Fruit fly (Drosophila melanogaster) whole organism, embryonic: ENCODE results near the gene LIMK1.
A peak's percentile ranks its signal among the peaks of the same experiment; 100 is the strongest.

Experiments
- Atf3 ChIP-seq: fragments of 200-800 bp; sonication (Bioruptor generic); optimal IDR thresholded peaks from 3 replicates; lab custom pipeline; 2016; ENCODE audit warnings: missing biosample characterization, missing genetic modification characterization
- CG1024 ChIP-seq: fragments of 200-800 bp; sonication (Bioruptor generic); IDR thresholded peaks from 2 replicates; pipeline ENCODE4 v1.3.6; 2022; ENCODE audit warnings: missing biosample characterization, missing genetic modification characterization
- CG10462 ChIP-seq: fragments of 200-800 bp; sonication (Bioruptor generic); optimal IDR thresholded peaks from 2 replicates; lab custom pipeline; 2016; ENCODE audit warnings: missing biosample characterization, missing genetic modification characterization
- CG13296 ChIP-seq: fragments of 200-800 bp; sonication (Bioruptor generic); optimal IDR thresholded peaks from 3 replicates; lab custom pipeline; 2018; ENCODE audit warnings: missing biosample characterization, mild to moderate bottlenecking, missing genetic modification characterization
- CG17328 ChIP-seq: fragments of 200-800 bp; sonication (Bioruptor generic); IDR thresholded peaks from 2 replicates; pipeline ENCODE4 v1.3.6; 2022; ENCODE audit warnings: missing biosample characterization, missing genetic modification characterization
- CG17612 ChIP-seq: fragments of 200-800 bp; sonication (Bioruptor generic); IDR thresholded peaks from 2 replicates; pipeline ENCODE4 v1.3.6; 2022; ENCODE audit warnings: missing biosample characterization, missing genetic modification characterization
- CG18476 ChIP-seq: fragments of 200-800 bp; sonication (Bioruptor generic); optimal IDR thresholded peaks from 2 replicates; lab custom pipeline; 2016; ENCODE audit warnings: missing biosample characterization, mild to moderate bottlenecking, missing genetic modification characterization
- CG18764 ChIP-seq: fragments of 200-800 bp; sonication (Bioruptor generic); optimal IDR thresholded peaks from 3 replicates; lab custom pipeline; 2016; ENCODE audit warnings: missing biosample characterization, missing genetic modification characterization
- CG33213 ChIP-seq: fragments of 200-800 bp; sonication (Bioruptor generic); optimal IDR thresholded peaks from 3 replicates; lab custom pipeline; 2016; ENCODE audit warnings: missing biosample characterization, missing genetic modification characterization
- CG34376 ChIP-seq: fragments of 200-800 bp; sonication (Bioruptor generic); optimal IDR thresholded peaks from 2 replicates; lab custom pipeline; 2018; ENCODE audit warnings: missing biosample characterization, mild to moderate bottlenecking, missing genetic modification characterization
- CG34422 ChIP-seq: fragments of 200-800 bp; sonication (Bioruptor generic); IDR thresholded peaks from 3 replicates; pipeline ENCODE4 v1.3.6; 2022; ENCODE audit warnings: missing biosample characterization, missing genetic modification characterization
- CG3847 ChIP-seq: fragments of 200-800 bp; sonication (Bioruptor generic); IDR thresholded peaks from 2 replicates; pipeline ENCODE4 v1.3.6; 2022; ENCODE audit warnings: missing biosample characterization, missing genetic modification characterization
- CG42726 ChIP-seq: fragments of 200-800 bp; sonication (Bioruptor generic); IDR thresholded peaks from 2 replicates; pipeline ENCODE4 v1.3.6; 2022; ENCODE audit warnings: missing biosample characterization, missing genetic modification characterization; ENCODE audit not compliant: partially characterized antibody
- CG4360 ChIP-seq: fragments of 200-800 bp; sonication (Bioruptor generic); IDR thresholded peaks from 2 replicates; pipeline ENCODE4 v1.3.6; 2022; ENCODE audit warnings: missing biosample characterization, missing genetic modification characterization
- CG4404 ChIP-seq: fragments of 200-800 bp; sonication (Bioruptor generic); IDR thresholded peaks from 2 replicates; pipeline ENCODE4 v1.3.6; 2022; ENCODE audit warnings: missing biosample characterization, missing genetic modification characterization
- CG4424 ChIP-seq: fragments of 200-800 bp; sonication (Bioruptor generic); optimal IDR thresholded peaks from 3 replicates; lab custom pipeline; 2016; ENCODE audit warnings: missing biosample characterization, missing genetic modification characterization
- CG6254 ChIP-seq: fragments of 200-800 bp; sonication (Bioruptor generic); optimal IDR thresholded peaks from 3 replicates; lab custom pipeline; 2017; ENCODE audit warnings: mild to moderate bottlenecking, missing biosample characterization, missing genetic modification reagents, missing genetic modification characterization
- CG8089 ChIP-seq: fragments of 200-800 bp; sonication (Bioruptor generic); optimal IDR thresholded peaks from 3 replicates; lab custom pipeline; 2016; ENCODE audit warnings: missing biosample characterization, missing genetic modification characterization
- E2f1 ChIP-seq: fragments of 200-800 bp; sonication (Bioruptor generic); IDR thresholded peaks from 2 replicates; pipeline ENCODE4 v1.3.6; 2022; ENCODE audit warnings: missing biosample characterization, missing genetic modification characterization
- HLH3B ChIP-seq: fragments of 200-800 bp; sonication (Bioruptor generic); IDR thresholded peaks from 2 replicates; pipeline ENCODE4 v1.3.6; 2022; ENCODE audit warnings: missing biosample characterization, missing genetic modification characterization
- Kr ChIP-seq: fragments of 200-800 bp; sonication (Bioruptor generic); optimal IDR thresholded peaks from 2 replicates; lab custom pipeline; 2017; ENCODE audit warnings: missing biosample characterization, mild to moderate bottlenecking, missing genetic modification characterization
- Mad ChIP-seq: fragments of 200-800 bp; sonication (Bioruptor generic); optimal IDR thresholded peaks from 2 replicates; lab custom pipeline; 2016; ENCODE audit warnings: missing biosample characterization, missing genetic modification characterization
- Scr ChIP-seq: fragments of 200-800 bp; sonication (Bioruptor generic); IDR thresholded peaks from 2 replicates; pipeline ENCODE4 v1.3.6; 2022; ENCODE audit warnings: missing biosample characterization, missing genetic modification characterization; ENCODE audit not compliant: partially characterized antibody
- Sry-β ChIP-seq: fragments of 200-800 bp; sonication (Bioruptor generic); optimal IDR thresholded peaks from 2 replicates; lab custom pipeline; 2018; ENCODE audit warnings: missing biosample characterization, mild to moderate bottlenecking, missing genetic modification characterization, moderate library complexity
- Taf1 ChIP-seq: fragments of 200-800 bp; sonication (Bioruptor generic); IDR thresholded peaks from 2 replicates; pipeline ENCODE4 v1.3.6; 2022; ENCODE audit warnings: missing biosample characterization, missing genetic modification characterization
- Xrp1 ChIP-seq: fragments of 200-800 bp; sonication (Bioruptor generic); IDR thresholded peaks from 2 replicates; pipeline ENCODE4 v1.3.6; 2022; ENCODE audit warnings: missing biosample characterization, missing genetic modification characterization
- ac ChIP-seq: fragments of 200-800 bp; sonication (Bioruptor generic); optimal IDR thresholded peaks from 3 replicates; lab custom pipeline; 2017; ENCODE audit warnings: missing biosample characterization, mild to moderate bottlenecking, missing genetic modification characterization
- ap ChIP-seq: fragments of 200-800 bp; sonication (Bioruptor generic); IDR thresholded peaks from 2 replicates; pipeline ENCODE4 v1.3.6; 2022; ENCODE audit warnings: missing biosample characterization, missing genetic modification characterization
- bowl ChIP-seq: fragments of 200-800 bp; sonication (Bioruptor generic); IDR thresholded peaks from 2 replicates; pipeline ENCODE4 v1.3.6; 2022; ENCODE audit warnings: missing biosample characterization, missing genetic modification characterization
- cad ChIP-seq: fragments of >200 bp; optimal IDR thresholded peaks from 2 replicates; lab custom pipeline; 2017; ENCODE audit warnings: missing biosample characterization, missing genetic modification characterization
- cato ChIP-seq: fragments of 200-800 bp; sonication (Bioruptor generic); optimal IDR thresholded peaks from 2 replicates; lab custom pipeline; 2016; ENCODE audit warnings: missing biosample characterization, missing genetic modification characterization, borderline replicate concordance
- chif ChIP-seq, 2 experiments: fragments of 200-800 bp; sonication (Bioruptor generic); optimal IDR thresholded peaks; 3 replicates each; lab custom pipeline; 2016; ENCODE audit warnings: missing biosample characterization in 2 of 2, missing genetic modification characterization in 2 of 2
- crc ChIP-seq: fragments of 200-800 bp; sonication (Bioruptor generic); optimal IDR thresholded peaks from 2 replicates; lab custom pipeline; 2016; ENCODE audit warnings: missing biosample characterization, missing genetic modification characterization
- dmrt99B ChIP-seq: fragments of 200-800 bp; sonication (Bioruptor generic); optimal IDR thresholded peaks from 2 replicates; lab custom pipeline; 2018; ENCODE audit warnings: missing biosample characterization, mild to moderate bottlenecking, missing genetic modification characterization, moderate library complexity
- ftz-f1 ChIP-seq: fragments of 200-800 bp; sonication (Bioruptor generic); optimal IDR thresholded peaks from 2 replicates; lab custom pipeline; 2016; ENCODE audit warnings: missing biosample characterization, missing genetic modification characterization
- gsb ChIP-seq: fragments of 200-800 bp; sonication (Bioruptor generic); IDR thresholded peaks from 2 replicates; pipeline ENCODE4 v1.3.6; 2022; ENCODE audit warnings: missing biosample characterization, missing genetic modification characterization
- her ChIP-seq: fragments of 200-800 bp; sonication (Bioruptor generic); optimal IDR thresholded peaks from 2 replicates; lab custom pipeline; 2016; ENCODE audit warnings: missing biosample characterization, missing genetic modification characterization
- insv ChIP-seq, 2 experiments: fragments of 200-800 bp; sonication (Bioruptor generic); optimal IDR thresholded peaks; 3 replicates each; lab custom pipeline; 2016 to 2018; ENCODE audit warnings: missing biosample characterization in 2 of 2, missing genetic modification characterization in 2 of 2
- lab ChIP-seq: fragments of 200-800 bp; sonication (Bioruptor generic); optimal IDR thresholded peaks from 3 replicates; lab custom pipeline; 2017; ENCODE audit warnings: missing biosample characterization, missing genetic modification characterization, mild to moderate bottlenecking, moderate library complexity, missing genetic modification reagents
- nom ChIP-seq: fragments of 200-800 bp; sonication (Bioruptor generic); optimal IDR thresholded peaks from 2 replicates; lab custom pipeline; 2017; ENCODE audit warnings: missing biosample characterization, missing genetic modification characterization, mild to moderate bottlenecking, moderate library complexity, missing genetic modification reagents
- oc ChIP-seq: fragments of 200-800 bp; sonication (Bioruptor generic); optimal IDR thresholded peaks from 2 replicates; lab custom pipeline; 2018; ENCODE audit warnings: missing biosample characterization, mild to moderate bottlenecking, missing genetic modification characterization, moderate library complexity
- onecut ChIP-seq: fragments of 200-800 bp; sonication (Bioruptor generic); IDR thresholded peaks from 2 replicates; pipeline ENCODE4 v1.3.6; 2022; ENCODE audit warnings: missing biosample characterization, missing genetic modification characterization
- pros ChIP-seq: fragments of 200-800 bp; sonication (Bioruptor generic); optimal IDR thresholded peaks from 3 replicates; lab custom pipeline; 2019; ENCODE audit warnings: missing biosample characterization, mild to moderate bottlenecking, missing genetic modification characterization, moderate library complexity
- run ChIP-seq: fragments of 200-800 bp; sonication (Bioruptor generic); optimal IDR thresholded peaks from 3 replicates; lab custom pipeline; 2018; ENCODE audit warnings: missing biosample characterization, mild to moderate bottlenecking, missing genetic modification characterization
- scrt ChIP-seq: fragments of 200-800 bp; sonication (Bioruptor generic); optimal IDR thresholded peaks from 2 replicates; lab custom pipeline; 2018; ENCODE audit warnings: missing biosample characterization, mild to moderate bottlenecking, missing genetic modification characterization, moderate library complexity
- sima ChIP-seq: fragments of 200-800 bp; sonication (Bioruptor generic); optimal IDR thresholded peaks from 2 replicates; lab custom pipeline; 2016; ENCODE audit warnings: missing biosample characterization, missing genetic modification characterization
- sisA ChIP-seq: fragments of 200-800 bp; sonication (Bioruptor generic); IDR thresholded peaks from 2 replicates; pipeline ENCODE4 v1.3.6; 2022; ENCODE audit warnings: missing biosample characterization, missing genetic modification characterization
- sob ChIP-seq: fragments of 200-800 bp; sonication (Bioruptor generic); IDR thresholded peaks from 2 replicates; pipeline ENCODE4 v1.3.6; 2022; ENCODE audit warnings: missing biosample characterization, missing genetic modification characterization
- stc ChIP-seq: fragments of 200-800 bp; sonication (Bioruptor generic); IDR thresholded peaks from 2 replicates; pipeline ENCODE4 v1.3.6; 2022; ENCODE audit warnings: missing biosample characterization, missing genetic modification characterization
- vfl ChIP-seq: fragments of 200-800 bp; sonication (Bioruptor generic); optimal IDR thresholded peaks from 2 replicates; lab custom pipeline; 2016; ENCODE audit warnings: missing biosample characterization, missing genetic modification characterization

LIMK1 gene

dm6 chrX:12611536-12612458 is 19.8 kb upstream of the LIMK1 start, which contains the start of the genes CG1463 and Fpgs1 (continued):
- TF ChIP-seq onecut (GFP tag; lab: Robert Waterston, UW) = no peak
- no peak for TF ChIP-seq CG18764 (GFP tag; lab: Kevin White, UChicago)
- no peak for TF ChIP-seq stc (GFP tag; lab: Robert Waterston, UW)
- TF ChIP-seq CG3847 = no peak
- TF ChIP-seq CG6254 (GFP tag; lab: Kevin White, UChicago) = no peak
- peak; percentile 36; the same call in 1 of the 2 replicates for TF ChIP-seq sob
- no peak for TF ChIP-seq HLH3B (GFP tag; lab: Robert Waterston, UW)
- no peak for TF ChIP-seq sima (GFP tag; lab: Kevin White, UChicago)
- TF ChIP-seq crc (GFP tag; lab: Kevin White, UChicago) = no peak
- no peak for TF ChIP-seq CG4424
- no peak for TF ChIP-seq CG17328
- TF ChIP-seq CG10462 (GFP tag; lab: Kevin White, UChicago) = no peak
- peak; percentile 57 for TF ChIP-seq Scr
- TF ChIP-seq ap (GFP tag; lab: Robert Waterston, UW) = no peak
- no peak for TF ChIP-seq Mad (GFP tag; lab: Kevin White, UChicago)
- no peak for TF ChIP-seq cad
- TF ChIP-seq Atf3 (GFP tag; lab: Kevin White, UChicago) = no peak
- TF ChIP-seq Xrp1 = peak; percentile 48; the same call in 1 of the 2 replicates
- no peak for TF ChIP-seq dmrt99B
- peak; percentile 98 for TF ChIP-seq Sry-β
- no peak for TF ChIP-seq pros
- TF ChIP-seq CG8089 = no peak
- no peak for TF ChIP-seq bowl (GFP tag; lab: Robert Waterston, UW)
- peak in 1 of 2 experiments; percentile 25 for TF ChIP-seq insv (GFP tag; optimal IDR thresholded peaks at IDR 0.05; lab: Kevin White, UChicago)
- no peak for TF ChIP-seq CG42726 (GFP tag; lab: Robert Waterston, UW)
- no peak for TF ChIP-seq her (GFP tag; lab: Kevin White, UChicago)
- TF ChIP-seq CG1024 (GFP tag; lab: Robert Waterston, UW) = no peak
- no peak for TF ChIP-seq sisA (GFP tag; lab: Robert Waterston, UW)
- TF ChIP-seq CG34376 (GFP tag; lab: Kevin White, UChicago) = peak; percentile 77
- peak; percentile 48 for TF ChIP-seq CG4404 (GFP tag; lab: Robert Waterston, UW)
- TF ChIP-seq lab = peak; percentile 58
- no peak for TF ChIP-seq cato (GFP tag; lab: Kevin White, UChicago)
- no peak for TF ChIP-seq gsb (GFP tag; lab: Robert Waterston, UW)
- no peak for TF ChIP-seq CG18476 (GFP tag; lab: Kevin White, UChicago)
- TF ChIP-seq CG17612 (GFP tag; lab: Robert Waterston, UW) = no peak
- no peak for TF ChIP-seq ftz-f1 (GFP tag; lab: Kevin White, UChicago)
- TF ChIP-seq oc (tag; lab: Kevin White, UChicago) = no peak
- TF ChIP-seq vfl = no peak
- TF ChIP-seq Kr (GFP tag; lab: Kevin White, UChicago) = no peak
- no peak for TF ChIP-seq CG4360
- peak; percentile 6 for TF ChIP-seq scrt
- no peak for TF ChIP-seq chif (GFP tag; optimal IDR thresholded peaks at IDR 0.05; lab: Kevin White, UChicago)
- TF ChIP-seq E2f1 = no peak
- TF ChIP-seq nom (GFP tag; lab: Kevin White, UChicago) = no peak
- TF ChIP-seq run (tag; lab: Kevin White, UChicago) = no peak
- no peak for TF ChIP-seq Taf1
- TF ChIP-seq CG13296 (GFP tag; lab: Kevin White, UChicago) = no peak
- TF ChIP-seq CG33213 = no peak
- TF ChIP-seq CG34422 = peak; percentile 47; the same call in 1 of the 3 replicates
- no peak for TF ChIP-seq ac (GFP tag; lab: Kevin White, UChicago)
